Worm (Caenorhabditis elegans) whole organism, L4 larva: ENCODE results near the gene clec-78.

Experiments
- D1046.2 ChIP-seq: fragments of 200-800 bp; sonication (Bioruptor generic); IDR thresholded peaks from 2 replicates; pipeline ENCODE4 v1.3.6; 2022; ENCODE audit warnings: missing genetic modification characterization, missing compliant biosample characterization
- F10B5.3 ChIP-seq: sonication (generic microtip); optimal IDR thresholded peaks from 2 replicates; lab custom pipeline; 2016; ENCODE audit warnings: mild to moderate bottlenecking, missing genetic modification characterization, missing compliant biosample characterization
- R02D3.7 ChIP-seq: fragments of 150-350 bp; sonication (generic microtip); optimal IDR thresholded peaks from 3 replicates; lab custom pipeline; 2014; ENCODE audit warnings: missing biosample characterization, missing genetic modification characterization
- Y48G9A.11 ChIP-seq: fragments of 200-800 bp; sonication (Bioruptor generic); IDR thresholded peaks from 2 replicates; pipeline ENCODE4 v1.3.6; 2022; ENCODE audit warnings: missing genetic modification reagents, missing genetic modification characterization, missing compliant biosample characterization
- ZK546.5 ChIP-seq, 2 experiments: sonication (generic microtip); optimal IDR thresholded peaks; 2 replicates each; lab custom pipeline; 2017; ENCODE audit warnings: missing biosample characterization in 2 of 2, missing genetic modification characterization in 2 of 2
- aha-1 ChIP-seq: fragments of 150-350 bp; peaks from one replicate; lab custom pipeline; 2014; ENCODE audit warnings: missing biosample characterization, missing genetic modification characterization
- ama-1 ChIP-seq: fragments of 150-350 bp; optimal IDR thresholded peaks from 2 replicates; lab custom pipeline; 2014; ENCODE audit warnings: inconsistent platforms, mixed read lengths
- arid-1 ChIP-seq: fragments of 200-800 bp; sonication (Bioruptor generic); conservative IDR thresholded peaks from 2 replicates; pipeline ENCODE4 v1.3.6; 2022; ENCODE audit warnings: missing genetic modification reagents, missing genetic modification characterization, missing compliant biosample characterization
- ceh-20 ChIP-seq: fragments of 200-800 bp; sonication (Bioruptor generic); IDR thresholded peaks from 2 replicates; pipeline ENCODE4 v1.3.6; 2022; ENCODE audit warnings: missing genetic modification reagents, missing genetic modification characterization, missing compliant biosample characterization
- ceh-32 ChIP-seq: sonication (generic microtip); optimal IDR thresholded peaks from 2 replicates; lab custom pipeline; 2016; ENCODE audit warnings: mild to moderate bottlenecking, missing genetic modification characterization, missing compliant biosample characterization; ENCODE audit not compliant: poor library complexity
- ces-1 ChIP-seq: fragments of 150-350 bp; sonication (generic microtip); optimal IDR thresholded peaks from 4 replicates; lab custom pipeline; 2014; ENCODE audit warnings: missing biosample characterization, missing genetic modification reagents, missing genetic modification characterization
- cey-2 ChIP-seq: sonication (generic microtip); optimal IDR thresholded peaks from 3 replicates; lab custom pipeline; 2017; ENCODE audit warnings: missing genetic modification characterization, mild to moderate bottlenecking, missing compliant biosample characterization, antibody characterized with exemption, borderline replicate concordance; ENCODE audit not compliant: insufficient read depth
- daf-12 ChIP-seq: fragments of 150-350 bp; optimal IDR thresholded peaks from 2 replicates; lab custom pipeline; 2014; ENCODE audit warnings: missing biosample characterization, missing genetic modification reagents, missing genetic modification characterization
- daf-16 ChIP-seq, 3 experiments: sonication (generic microtip); optimal IDR thresholded peaks; 2 replicates each; lab custom pipeline; 2016 to 2017; ENCODE audit warnings: missing genetic modification characterization in 3 of 3, missing genetic modification reagents in 3 of 3, mild to moderate bottlenecking in 2 of 3, missing compliant biosample characterization in 2 of 3, missing biosample characterization in 1 of 3, moderate library complexity in 1 of 3
- daf-19 ChIP-seq: fragments of 200-800 bp; sonication (Bioruptor generic); conservative IDR thresholded peaks from 2 replicates; pipeline ENCODE4 v1.3.6; 2022; ENCODE audit warnings: missing genetic modification characterization, missing compliant biosample characterization
- daf-8 ChIP-seq: fragments of 200-800 bp; sonication (Bioruptor generic); IDR thresholded peaks from 2 replicates; pipeline ENCODE4 v1.3.6; 2022; ENCODE audit warnings: missing genetic modification characterization, missing compliant biosample characterization
- dmd-6 ChIP-seq: fragments of 200-800 bp; sonication (Bioruptor generic); IDR thresholded peaks from 2 replicates; pipeline ENCODE4 v1.3.6; 2022; ENCODE audit warnings: missing genetic modification reagents, missing genetic modification characterization, missing compliant biosample characterization
- dmd-8 ChIP-seq: fragments of 200-800 bp; sonication (Bioruptor generic); IDR thresholded peaks from 2 replicates; pipeline ENCODE4 v1.3.6; 2022; ENCODE audit warnings: missing genetic modification characterization, missing compliant biosample characterization
- dpl-1 ChIP-seq: fragments of 150-350 bp; optimal IDR thresholded peaks from 2 replicates; lab custom pipeline; 2014; ENCODE audit warnings: missing biosample characterization, missing genetic modification reagents, missing genetic modification characterization
- dve-1 ChIP-seq: sonication (generic microtip); optimal IDR thresholded peaks from 2 replicates; lab custom pipeline; 2017; ENCODE audit warnings: antibody characterized with exemption, mild to moderate bottlenecking, missing genetic modification characterization, missing compliant biosample characterization; ENCODE audit not compliant: insufficient read depth
- gei-8 ChIP-seq: fragments of 200-800 bp; sonication (Bioruptor generic); optimal IDR thresholded peaks from 2 replicates; lab custom pipeline; 2018; ENCODE audit warnings: mild to moderate bottlenecking, missing genetic modification characterization, missing compliant biosample characterization
- hif-1 ChIP-seq, 2 experiments: sonication (generic microtip); optimal IDR thresholded peaks; 2 replicates each; lab custom pipeline; 2016 to 2017; ENCODE audit warnings: missing compliant biosample characterization in 2 of 2, missing genetic modification characterization in 2 of 2, missing genetic modification reagents in 2 of 2, missing genotype in 2 of 2, mild to moderate bottlenecking in 1 of 2
- lin-38 ChIP-seq: fragments of 200-800 bp; sonication (Bioruptor generic); IDR thresholded peaks from 2 replicates; pipeline ENCODE4 v1.3.6; 2022; ENCODE audit warnings: missing genetic modification reagents, missing genetic modification characterization, missing compliant biosample characterization
- lsy-2 ChIP-seq, 2 experiments: fragments of 150-350 bp in 1 of 2; sonication (generic microtip) in 1 of 2; optimal IDR thresholded peaks; 2 replicates each; lab custom pipeline; 2014 to 2017; ENCODE audit warnings: missing biosample characterization in 2 of 2, missing genetic modification characterization in 2 of 2
- mdl-1 ChIP-seq, 2 experiments: fragments of 150-350 bp in 1 of 2; sonication (generic microtip) in 1 of 2; optimal IDR thresholded peaks; 2 replicates each; lab custom pipeline; 2014 to 2017; ENCODE audit warnings: missing biosample characterization in 2 of 2, missing genetic modification characterization in 2 of 2
- mdt-29 ChIP-seq: fragments of 200-800 bp; sonication (Bioruptor generic); IDR thresholded peaks from 2 replicates; pipeline ENCODE4 v1.3.6; 2022; ENCODE audit warnings: missing genetic modification reagents, missing genetic modification characterization, missing compliant biosample characterization
- mes-2 ChIP-seq: sonication (generic microtip); optimal IDR thresholded peaks from 2 replicates; lab custom pipeline; 2016; ENCODE audit warnings: missing genotype, mild to moderate bottlenecking, missing genetic modification characterization, missing compliant biosample characterization; ENCODE audit not compliant: poor library complexity, severe bottlenecking
- nhr-102 ChIP-seq: sonication (generic microtip); optimal IDR thresholded peaks from 2 replicates; lab custom pipeline; 2016; ENCODE audit warnings: mild to moderate bottlenecking, missing genetic modification characterization, moderate library complexity, missing compliant biosample characterization
- nhr-11 ChIP-seq: fragments of 150-350 bp; optimal IDR thresholded peaks from 2 replicates; lab custom pipeline; 2014; ENCODE audit warnings: missing biosample characterization, missing genetic modification characterization
- nhr-111 ChIP-seq: fragments of 200-800 bp; sonication (Bioruptor generic); optimal IDR thresholded peaks from 2 replicates; lab custom pipeline; 2018; ENCODE audit warnings: mild to moderate bottlenecking, missing genetic modification characterization, missing compliant biosample characterization
- nhr-237 ChIP-seq: sonication (generic microtip); optimal IDR thresholded peaks from 2 replicates; lab custom pipeline; 2017; ENCODE audit warnings: missing biosample characterization, missing genetic modification characterization
- nhr-76 ChIP-seq: fragments of 150-350 bp; optimal IDR thresholded peaks from 2 replicates; lab custom pipeline; 2014; ENCODE audit warnings: missing biosample characterization, missing genetic modification characterization
- nhr-77 ChIP-seq: fragments of 150-350 bp; optimal IDR thresholded peaks from 2 replicates; lab custom pipeline; 2014; ENCODE audit warnings: missing biosample characterization, missing genetic modification characterization
- pqm-1 ChIP-seq: sonication (generic microtip); optimal IDR thresholded peaks from 2 replicates; lab custom pipeline; 2017; ENCODE audit warnings: missing biosample characterization, missing genetic modification characterization
- set-16 ChIP-seq: fragments of 200-800 bp; sonication (Bioruptor generic); IDR thresholded peaks from 2 replicates; pipeline ENCODE4 v1.3.6; 2022; ENCODE audit warnings: missing genetic modification reagents, missing genetic modification characterization, missing compliant biosample characterization
- snpc-1.2 ChIP-seq: fragments of 200-800 bp; sonication (Bioruptor generic); IDR thresholded peaks from 2 replicates; pipeline ENCODE4 v1.3.6; 2022; ENCODE audit warnings: missing genetic modification reagents, missing genetic modification characterization, missing compliant biosample characterization
- tag-97 ChIP-seq: fragments of 200-800 bp; sonication (Bioruptor generic); IDR thresholded peaks from 2 replicates; pipeline ENCODE4 v1.3.6; 2022; ENCODE audit warnings: missing genetic modification characterization, missing compliant biosample characterization
- zfp-3 ChIP-seq: fragments of 200-800 bp; sonication (Bioruptor generic); conservative IDR thresholded peaks from 2 replicates; pipeline ENCODE4 v1.3.6; 2022; ENCODE audit warnings: missing genetic modification reagents, missing genetic modification characterization, missing compliant biosample characterization

clec-78 gene

DNA sequence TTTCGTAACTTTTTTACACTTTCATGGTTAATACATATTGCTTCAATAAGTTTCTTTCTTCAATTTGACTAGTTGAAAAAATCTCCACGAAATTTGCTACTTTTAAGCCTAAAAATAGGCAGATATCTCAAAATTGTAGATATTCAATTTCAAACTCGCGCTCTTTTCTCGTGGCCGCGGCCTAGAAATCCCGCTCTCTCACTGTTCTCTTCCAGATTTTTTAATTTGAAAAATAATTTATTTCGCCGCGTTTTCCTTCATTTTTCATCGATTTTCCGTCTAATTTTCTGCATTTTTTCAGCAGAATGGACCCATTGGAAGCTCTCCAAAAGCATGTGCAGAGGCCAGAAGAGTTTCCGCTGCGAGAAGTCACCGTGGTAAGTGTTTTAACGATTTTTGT lies 53.4 kb downstream of the clec-78 start, which contains the start of gene cdc-73 (continued):
- no peak for TF ChIP-seq ces-1 (GFP tag; lab: Kevin White, UChicago)
- TF ChIP-seq F10B5.3 (tag; lab: Kevin White, UChicago) = no peak
- TF ChIP-seq mes-2 (tag; lab: Kevin White, UChicago) = peak; percentile 96
- TF ChIP-seq pqm-1 = no peak
- no peak for TF ChIP-seq D1046.2
- no peak for TF ChIP-seq daf-12
- no peak for TF ChIP-seq tag-97 (GFP tag; lab: Robert Waterston, UW)
- no peak for TF ChIP-seq mdl-1 (tag; optimal IDR thresholded peaks at IDR 0.05; lab: Kevin White, UChicago)
- TF ChIP-seq ceh-32 = no peak
- TF ChIP-seq nhr-237 (tag; lab: Kevin White, UChicago) = no peak
- no peak for TF ChIP-seq dmd-6
- no peak for TF ChIP-seq nhr-76 (tag; lab: Kevin White, UChicago)
- TF ChIP-seq ama-1 (lab: Kevin White, UChicago) = no peak
- TF ChIP-seq cey-2 (tag; lab: Kevin White, UChicago) = no peak
- no peak for TF ChIP-seq nhr-111 (GFP tag; lab: Kevin White, UChicago)
- no peak for TF ChIP-seq daf-16 (GFP tag; optimal IDR thresholded peaks at IDR 0.05; lab: Kevin White, UChicago)
- no peak for TF ChIP-seq daf-16 (tag; optimal IDR thresholded peaks at IDR 0.05; lab: Kevin White, UChicago)
- peak; percentile 91 for TF ChIP-seq dpl-1 (GFP tag; lab: Kevin White, UChicago)
- TF ChIP-seq lin-38 (GFP tag; lab: Robert Waterston, UW) = peak; percentile 45
- TF ChIP-seq ceh-20 (GFP tag; lab: Robert Waterston, UW) = no peak
- no peak for TF ChIP-seq mdt-29 (GFP tag; lab: Robert Waterston, UW)
- TF ChIP-seq nhr-102 (tag; lab: Kevin White, UChicago) = no peak
- no peak for TF ChIP-seq dmd-8 (GFP tag; lab: Robert Waterston, UW)
- no peak for TF ChIP-seq R02D3.7 (tag; lab: Kevin White, UChicago)
- no peak for TF ChIP-seq nhr-11 (tag; lab: Kevin White, UChicago)
- no peak for TF ChIP-seq Y48G9A.11
- TF ChIP-seq daf-19 = no peak
- TF ChIP-seq hif-1 (tag; optimal IDR thresholded peaks at IDR 0.05; lab: Kevin White, UChicago) = peak in 1 of 2 experiments; percentile 70
- TF ChIP-seq dve-1 = no peak
- TF ChIP-seq lsy-2 (tag; optimal IDR thresholded peaks at IDR 0.05; lab: Kevin White, UChicago) = peak in 1 of 2 experiments; percentile 56
- TF ChIP-seq, all 104 proteins: peak for 9

ce11 chrIV:4047628-4048027 lies 58.7 kb downstream of the clec-78 start:
- TF ChIP-seq daf-8 (GFP tag; lab: Robert Waterston, UW) = no peak
- TF ChIP-seq snpc-1.2 (GFP tag; lab: Robert Waterston, UW) = peak; percentile 68
- TF ChIP-seq arid-1 = peak; percentile 46; the same call in 1 of the 2 replicates
- no peak for TF ChIP-seq gei-8 (GFP tag; lab: Kevin White, UChicago)
- peak; percentile 76; the same call in 1 of the 2 replicates for TF ChIP-seq D1046.2
- no peak for TF ChIP-seq nhr-77
- peak; percentile 65 for TF ChIP-seq Y48G9A.11
- no peak for TF ChIP-seq set-16
- no peak for TF ChIP-seq ZK546.5 (tag; optimal IDR thresholded peaks at IDR 0.05; lab: Kevin White, UChicago)
- TF ChIP-seq zfp-3 = no peak
- TF ChIP-seq aha-1 (tag; lab: Kevin White, UChicago) = peak; percentile 53
- peak; percentile 56 for TF ChIP-seq lin-38 (GFP tag; lab: Robert Waterston, UW)
- peak; percentile 46 for TF ChIP-seq ama-1 (lab: Kevin White, UChicago)
